Worm (Caenorhabditis elegans) whole organism, young adult: ENCODE measurements around the gene toh-1.

Experiments used
- F57A8.1 ChIP-seq: fragments of 200-800 bp; sonication (Bioruptor generic); optimal IDR thresholded peaks from 2 replicates; lab custom pipeline; 2018; ENCODE audit warnings: mild to moderate bottlenecking, missing genetic modification characterization, moderate library complexity, missing compliant biosample characterization
- ama-1 ChIP-seq, 3 experiments: fragments of 150-350 bp in 1 of 3; sonication (generic microtip) in 2 of 3; optimal IDR thresholded peaks; 2 replicates each; lab custom pipeline; 2014 to 2018; ENCODE audit warnings: missing biosample characterization in 2 of 3, missing genetic modification characterization in 2 of 3, missing genetic modification reagents in 2 of 3
- hlh-12 ChIP-seq: sonication (generic microtip); optimal IDR thresholded peaks from 2 replicates; lab custom pipeline; 2016; ENCODE audit warnings: missing genetic modification characterization, missing compliant biosample characterization
- lir-1 ChIP-seq: fragments of 200-800 bp; sonication (Bioruptor generic); conservative IDR thresholded peaks from 2 replicates; pipeline ENCODE4 v1.3.6; 2022; ENCODE audit warnings: missing genetic modification reagents, missing genetic modification characterization, missing compliant biosample characterization
- snpc-1.3 ChIP-seq: sonication (generic microtip); optimal IDR thresholded peaks from 2 replicates; lab custom pipeline; 2017; ENCODE audit warnings: missing genetic modification characterization, mild to moderate bottlenecking, missing compliant biosample characterization, antibody characterized with exemption, moderate library complexity, missing genotype, missing genetic modification reagents; ENCODE audit not compliant: insufficient read depth
- snpc-4 ChIP-seq, 5 experiments: fragments of 150-350 bp in 1 of 5; sonication (generic microtip) in 4 of 5; optimal IDR thresholded peaks; 2 replicates each; lab custom pipeline; 2014 to 2018; ENCODE audit warnings: missing genetic modification characterization in 5 of 5, missing biosample characterization in 3 of 5, antibody characterized with exemption in 2 of 5, mild to moderate bottlenecking in 2 of 5, missing compliant biosample characterization in 2 of 5, missing genotype in 2 of 5, moderate library complexity in 2 of 5, missing genetic modification reagents in 1 of 5
- ztf-3 ChIP-seq: fragments of 200-800 bp; sonication (Bioruptor generic); optimal IDR thresholded peaks from 2 replicates; lab custom pipeline; 2018; ENCODE audit warnings: mild to moderate bottlenecking, missing genetic modification characterization, missing compliant biosample characterization

DNA sequence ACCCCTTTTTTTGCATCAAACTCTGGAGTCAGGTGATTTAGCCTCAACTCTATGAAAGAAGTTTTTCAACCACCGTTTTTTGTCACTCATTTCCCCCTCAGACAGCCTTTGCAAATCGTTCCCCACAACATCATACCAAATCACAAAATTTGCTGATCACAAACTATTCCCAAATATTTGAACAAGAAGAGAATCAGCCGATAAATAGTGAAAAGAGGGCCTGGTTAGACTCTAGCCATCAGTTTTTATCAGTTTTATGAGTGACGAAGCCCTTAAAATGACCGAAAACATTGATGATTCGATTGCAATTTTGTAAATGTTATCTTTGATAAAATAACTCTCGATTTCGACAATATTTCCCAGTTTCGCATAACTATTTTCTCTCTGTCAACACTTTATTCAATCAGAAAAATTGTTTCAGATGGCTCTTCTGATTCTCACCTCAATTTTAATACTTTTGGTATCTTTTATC lies 26.0 kb upstream of the toh-1 start, which contains the start of gene cyp-25A2:
- no peak for TF ChIP-seq lir-1 (GFP tag; lab: Robert Waterston, UW)
- TF ChIP-seq snpc-1.3 (tag; lab: Kevin White, UChicago) = no peak
- no peak for TF ChIP-seq ztf-3 (GFP tag; lab: Kevin White, UChicago)
- TF ChIP-seq ama-1 (optimal IDR thresholded peaks at IDR 0.05; lab: Kevin White, UChicago) = no peak
- no peak for TF ChIP-seq ama-1 (GFP tag; optimal IDR thresholded peaks at IDR 0.05; lab: Kevin White, UChicago)
- TF ChIP-seq hlh-12 (tag; lab: Kevin White, UChicago) = no peak
- no peak for TF ChIP-seq snpc-4 (GFP tag; optimal IDR thresholded peaks at IDR 0.05; lab: Kevin White, UChicago)
- no peak for TF ChIP-seq snpc-4 (tag; optimal IDR thresholded peaks at IDR 0.05; lab: Kevin White, UChicago)
- no peak for TF ChIP-seq F57A8.1 (GFP tag; lab: Kevin White, UChicago)
